Worm (Caenorhabditis elegans) whole organism, late embryonic: ENCODE results near the gene daf-10.

ENCODE experiments used
- C38D4.7 ChIP-seq: fragments of 200-800 bp; sonication (Bioruptor generic); optimal IDR thresholded peaks from 2 replicates; lab custom pipeline; 2018; ENCODE audit warnings: mild to moderate bottlenecking, missing genetic modification characterization, moderate library complexity, missing compliant biosample characterization
- K02D7.2 ChIP-seq: sonication (generic microtip); optimal IDR thresholded peaks from 2 replicates; lab custom pipeline; 2017; ENCODE audit warnings: mild to moderate bottlenecking, missing genetic modification characterization, missing compliant biosample characterization
- K09A11.1 ChIP-seq: sonication (generic microtip); optimal IDR thresholded peaks from 2 replicates; lab custom pipeline; 2017; ENCODE audit warnings: antibody characterized with exemption, mild to moderate bottlenecking, missing genetic modification characterization, missing compliant biosample characterization; ENCODE audit not compliant: insufficient read depth
- ama-1 ChIP-seq: fragments of 150-350 bp; optimal IDR thresholded peaks from 2 replicates; lab custom pipeline; 2014
- ceh-18 ChIP-seq: sonication (generic microtip); optimal IDR thresholded peaks from 2 replicates; lab custom pipeline; 2016; ENCODE audit warnings: missing genetic modification characterization, missing compliant biosample characterization
- ceh-19 ChIP-seq: fragments of 200-800 bp; sonication (Bioruptor generic); optimal IDR thresholded peaks from 2 replicates; lab custom pipeline; 2018; ENCODE audit warnings: mild to moderate bottlenecking, missing genetic modification characterization, missing compliant biosample characterization
- ceh-31 ChIP-seq: sonication (generic microtip); optimal IDR thresholded peaks from 2 replicates; lab custom pipeline; 2016; ENCODE audit warnings: missing genetic modification characterization, missing compliant biosample characterization
- ceh-34 ChIP-seq: sonication (generic microtip); optimal IDR thresholded peaks from 2 replicates; lab custom pipeline; 2016; ENCODE audit warnings: mild to moderate bottlenecking, missing genetic modification characterization, missing compliant biosample characterization
- ceh-45 ChIP-seq: fragments of 200-800 bp; sonication (Bioruptor generic); IDR thresholded peaks from 2 replicates; pipeline ENCODE4 v1.3.6; 2022; ENCODE audit warnings: missing genetic modification reagents, missing genetic modification characterization, missing compliant biosample characterization
- ceh-6 ChIP-seq: fragments of 200-800 bp; sonication (Bioruptor generic); optimal IDR thresholded peaks from 2 replicates; lab custom pipeline; 2018; ENCODE audit warnings: mild to moderate bottlenecking, missing genetic modification characterization, missing compliant biosample characterization
- ceh-9 ChIP-seq: sonication (generic microtip); optimal IDR thresholded peaks from 2 replicates; lab custom pipeline; 2016; ENCODE audit warnings: mild to moderate bottlenecking, missing genetic modification characterization, inconsistent platforms, missing compliant biosample characterization
- dve-1 ChIP-seq: sonication (generic microtip); optimal IDR thresholded peaks from 2 replicates; lab custom pipeline; 2017; ENCODE audit warnings: antibody characterized with exemption, mild to moderate bottlenecking, missing genetic modification characterization, missing compliant biosample characterization
- elt-4 ChIP-seq: sonication (generic microtip); optimal IDR thresholded peaks from 2 replicates; lab custom pipeline; 2016; ENCODE audit warnings: missing genetic modification characterization, missing compliant biosample characterization
- ets-4 ChIP-seq: sonication (generic microtip); optimal IDR thresholded peaks from 2 replicates; lab custom pipeline; 2016; ENCODE audit warnings: missing genetic modification characterization, missing compliant biosample characterization
- fax-1 ChIP-seq: sonication (generic microtip); optimal IDR thresholded peaks from 2 replicates; lab custom pipeline; 2016; ENCODE audit warnings: missing genotype, missing genetic modification characterization, missing compliant biosample characterization
- fkh-10 ChIP-seq: fragments of 150-350 bp; optimal IDR thresholded peaks from 2 replicates; lab custom pipeline; 2014; ENCODE audit warnings: missing biosample characterization, missing genetic modification reagents, missing genetic modification characterization
- hlh-13 ChIP-seq: fragments of 200-800 bp; sonication (Bioruptor generic); optimal IDR thresholded peaks from 2 replicates; lab custom pipeline; 2018; ENCODE audit warnings: mild to moderate bottlenecking, missing genetic modification characterization, missing compliant biosample characterization
- hlh-30 ChIP-seq: sonication (generic microtip); optimal IDR thresholded peaks from 2 replicates; lab custom pipeline; 2017; ENCODE audit warnings: antibody characterized with exemption, missing genetic modification characterization, missing compliant biosample characterization; ENCODE audit not compliant: insufficient read depth
- mec-3 ChIP-seq: sonication (generic microtip); optimal IDR thresholded peaks from 2 replicates; lab custom pipeline; 2016; ENCODE audit warnings: borderline replicate concordance, missing genetic modification characterization, missing compliant biosample characterization
- nfya-1 ChIP-seq: sonication (generic microtip); optimal IDR thresholded peaks from 2 replicates; lab custom pipeline; 2017; ENCODE audit warnings: missing genetic modification characterization, mild to moderate bottlenecking, missing compliant biosample characterization, antibody characterized with exemption, moderate library complexity
- npax-4 ChIP-seq: sonication (generic microtip); optimal IDR thresholded peaks from 2 replicates; lab custom pipeline; 2016; ENCODE audit warnings: missing genetic modification characterization, missing compliant biosample characterization
- odd-2 ChIP-seq: sonication (generic microtip); optimal IDR thresholded peaks from 2 replicates; lab custom pipeline; 2017; ENCODE audit warnings: antibody characterized with exemption, mild to moderate bottlenecking, missing genetic modification characterization, missing compliant biosample characterization
- pat-9 ChIP-seq: fragments of 200-800 bp; sonication (Bioruptor generic); optimal IDR thresholded peaks from 2 replicates; lab custom pipeline; 2018; ENCODE audit warnings: mild to moderate bottlenecking, missing genetic modification characterization, moderate library complexity, missing compliant biosample characterization
- pax-1 ChIP-seq: fragments of 150-350 bp; optimal IDR thresholded peaks from 2 replicates; lab custom pipeline; 2014; ENCODE audit warnings: missing biosample characterization, missing genetic modification characterization
- pha-2 ChIP-seq: sonication (generic microtip); optimal IDR thresholded peaks from 2 replicates; lab custom pipeline; 2017; ENCODE audit warnings: mild to moderate bottlenecking, missing genetic modification characterization, missing compliant biosample characterization
- pha-4 ChIP-seq: fragments of 150-350 bp; optimal IDR thresholded peaks from 2 replicates; lab custom pipeline; 2018; ENCODE audit warnings: missing biosample characterization, missing genetic modification reagents, missing genetic modification characterization
- pqm-1 ChIP-seq: sonication (generic microtip); optimal IDR thresholded peaks from 2 replicates; lab custom pipeline; 2016; ENCODE audit warnings: missing genetic modification characterization, missing compliant biosample characterization
- ref-2 ChIP-seq: sonication (generic microtip); optimal IDR thresholded peaks from 2 replicates; lab custom pipeline; 2016; ENCODE audit warnings: missing genetic modification characterization, missing compliant biosample characterization
- rnt-1 ChIP-seq: sonication (generic microtip); optimal IDR thresholded peaks from 2 replicates; lab custom pipeline; 2016; ENCODE audit warnings: missing genetic modification characterization, missing compliant biosample characterization
- sdc-2 ChIP-seq: sonication (generic microtip); optimal IDR thresholded peaks from 2 replicates; lab custom pipeline; 2016; ENCODE audit warnings: missing genotype, missing genetic modification characterization, missing compliant biosample characterization
- ttx-3 ChIP-seq: sonication (generic microtip); optimal IDR thresholded peaks from 2 replicates; lab custom pipeline; 2016; ENCODE audit warnings: missing genetic modification reagents, missing genetic modification characterization, missing compliant biosample characterization
- unc-3 ChIP-seq, 2 experiments: fragments of 200-800 bp in 1 of 2; sonication (Bioruptor generic) in 1 of 2; sonication (generic microtip) in 1 of 2; conservative IDR thresholded peaks in 1 of 2; optimal IDR thresholded peaks in 1 of 2; 2 replicates each; pipeline versions ENCODE4 v1.3.6 to Lab custom; 2016 to 2022; ENCODE audit warnings: missing compliant biosample characterization in 2 of 2, missing genetic modification characterization in 2 of 2, missing genetic modification reagents in 1 of 2
- unc-55 ChIP-seq: sonication (generic microtip); optimal IDR thresholded peaks from 2 replicates; lab custom pipeline; 2017; ENCODE audit warnings: missing biosample characterization, missing genetic modification reagents, missing genetic modification characterization
- unc-86 ChIP-seq: sonication (generic microtip); optimal IDR thresholded peaks from 2 replicates; lab custom pipeline; 2016; ENCODE audit warnings: missing genetic modification characterization, missing compliant biosample characterization
- zip-5 ChIP-seq: sonication (generic microtip); optimal IDR thresholded peaks from 2 replicates; lab custom pipeline; 2016; ENCODE audit warnings: missing genetic modification characterization, missing compliant biosample characterization
- ztf-16 ChIP-seq: sonication (generic microtip); optimal IDR thresholded peaks from 2 replicates; lab custom pipeline; 2017; ENCODE audit warnings: missing genetic modification characterization, missing compliant biosample characterization

The daf-10 gene

DNA sequence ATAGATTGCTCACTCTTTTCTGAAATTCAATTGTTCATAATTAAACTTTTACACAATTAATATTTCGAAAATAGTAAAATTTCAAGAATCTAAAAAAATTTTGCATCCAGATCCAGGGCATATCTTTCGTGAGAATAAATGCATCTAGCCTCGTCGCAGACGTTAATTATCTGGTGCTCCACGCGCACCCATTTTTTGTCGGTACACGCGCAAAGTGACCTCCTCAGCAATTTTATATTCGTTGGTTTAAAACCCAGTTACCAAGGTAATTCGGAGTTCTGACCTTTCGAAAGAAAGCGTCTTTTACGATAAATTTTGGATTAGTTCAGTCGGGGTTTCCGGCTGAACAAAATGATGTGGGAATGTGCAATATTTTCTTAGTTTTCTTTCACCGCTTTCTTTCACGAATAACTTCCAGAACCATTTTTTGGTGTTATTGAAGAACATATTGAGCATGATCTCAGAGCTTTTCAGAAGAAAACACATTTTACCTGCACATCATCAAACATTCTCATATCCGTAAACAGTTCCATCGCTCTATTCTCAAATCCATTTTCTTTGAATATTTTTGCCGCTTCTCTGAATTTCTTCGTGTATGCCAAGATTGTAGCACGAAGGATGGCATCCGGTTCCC, 5.7 kb downstream of the daf-10 start:
- TF ChIP-seq ceh-19 (GFP tag; lab: Kevin White, UChicago) (no peak), ceh-6 (GFP tag; lab: Kevin White, UChicago) (no peak), unc-3 (GFP tag; conservative IDR thresholded peaks at IDR 0.05; lab: Robert Waterston, UW) (no peak), unc-3 (tag; optimal IDR thresholded peaks at IDR 0.05; lab: Kevin White, UChicago) (no peak), ceh-34 (tag; lab: Kevin White, UChicago) (no peak), fax-1 (tag; lab: Kevin White, UChicago) (no peak), pha-2 (tag; lab: Kevin White, UChicago) (no peak), pax-1 (tag; lab: Kevin White, UChicago) (no peak), rnt-1 (tag; lab: Kevin White, UChicago) (no peak), ets-4 (tag; lab: Kevin White, UChicago) (no peak), dve-1 (tag; lab: Kevin White, UChicago) (no peak), sdc-2 (tag; lab: Kevin White, UChicago) (no peak)

DNA sequence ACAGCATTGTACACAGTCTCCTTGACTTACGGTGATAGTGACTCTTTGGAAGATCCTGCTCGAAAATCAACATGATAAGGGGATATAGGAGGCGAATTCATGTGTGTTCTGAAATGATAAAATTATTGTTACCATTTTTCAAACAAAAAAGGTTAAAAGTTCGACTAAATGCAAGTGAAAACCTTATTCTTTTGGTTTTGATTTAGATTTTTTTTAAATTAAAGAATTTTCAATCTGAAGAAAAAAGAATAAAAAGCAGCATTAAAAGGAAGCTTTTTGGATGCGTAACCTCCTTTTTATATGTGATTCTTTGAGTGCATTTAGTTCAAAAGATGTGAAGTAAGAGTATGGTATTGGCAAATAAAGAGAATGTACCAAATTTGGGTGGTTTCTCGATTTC, 10.6 kb downstream of the daf-10 start, which contains the start of gene delm-1:
Gene delm-1 (minus strand): TSS at position 101 of the 400 bp plus-strand sequence.
- TF ChIP-seq pat-9 (tag; lab: Kevin White, UChicago), result no peak
- TF ChIP-seq C38D4.7 (GFP tag; lab: Kevin White, UChicago), result no peak
- no peak for TF ChIP-seq fkh-10
- TF ChIP-seq hlh-13, result no peak
- no peak for TF ChIP-seq unc-86 (tag; lab: Kevin White, UChicago)
- no peak for TF ChIP-seq ceh-9 (tag; lab: Kevin White, UChicago)
- TF ChIP-seq nfya-1 (tag; lab: Kevin White, UChicago), result no peak
- no peak for TF ChIP-seq ama-1 (lab: Kevin White, UChicago)
- no peak for TF ChIP-seq elt-4
- TF ChIP-seq ceh-45 (GFP tag; lab: Robert Waterston, UW), result no peak
- no peak for TF ChIP-seq hlh-30 (tag; lab: Kevin White, UChicago)
- TF ChIP-seq ttx-3 (tag; lab: Kevin White, UChicago), result no peak
- TF ChIP-seq pha-4 (tag; lab: Kevin White, UChicago), result no peak
- no peak for TF ChIP-seq ztf-16 (tag; lab: Kevin White, UChicago)
- TF ChIP-seq mec-3 (tag; lab: Kevin White, UChicago), result no peak
- TF ChIP-seq zip-5 (tag; lab: Kevin White, UChicago), result no peak
- no peak for TF ChIP-seq unc-55 (GFP tag; lab: Kevin White, UChicago)
- no peak for TF ChIP-seq npax-4 (tag; lab: Kevin White, UChicago)
- TF ChIP-seq ceh-6 (GFP tag; lab: Kevin White, UChicago), result no peak

- TF ChIP-seq K09A11.1 (tag; lab: Kevin White, UChicago) (no peak), ets-4 (tag; lab: Kevin White, UChicago) (no peak), ref-2 (tag; lab: Kevin White, UChicago) (no peak), ceh-34 (tag; lab: Kevin White, UChicago) (no peak)
Measured at ce11 chrIV:9130605-9131004, 15.4 kb downstream of the daf-10 start.

DNA sequence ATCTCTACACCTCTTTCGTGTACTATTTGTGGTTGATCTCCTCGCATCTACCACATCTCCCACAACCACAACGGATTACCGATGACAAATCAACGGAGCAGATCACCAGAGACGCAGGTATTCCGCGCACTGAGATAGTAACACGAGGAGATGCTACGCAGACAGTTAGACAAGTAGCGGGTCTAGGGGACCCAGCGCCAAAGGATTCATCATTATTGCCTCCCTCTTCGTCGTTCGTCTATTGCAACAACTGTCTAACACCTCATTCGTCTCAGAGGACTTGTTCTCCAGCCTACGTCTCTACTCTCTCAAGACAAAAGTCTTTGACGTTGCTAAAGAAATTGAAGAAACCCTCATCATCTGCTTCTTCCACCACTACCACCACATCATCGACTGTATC, 24.5 kb downstream of the daf-10 start:
- TF ChIP-seq ceh-31 (tag; lab: Kevin White, UChicago), result no peak
- no peak for TF ChIP-seq sdc-2 (tag; lab: Kevin White, UChicago)
- TF ChIP-seq ztf-16 (tag; lab: Kevin White, UChicago), result no peak
- peak; percentile 25 for TF ChIP-seq ceh-18 (tag; lab: Kevin White, UChicago)
- peak; percentile 11 for TF ChIP-seq rnt-1 (tag; lab: Kevin White, UChicago)
- no peak for TF ChIP-seq K02D7.2
- no peak for TF ChIP-seq pqm-1 (tag; lab: Kevin White, UChicago)
- no peak for TF ChIP-seq K09A11.1 (tag; lab: Kevin White, UChicago)
- peak; percentile 9 for TF ChIP-seq unc-55 (GFP tag; lab: Kevin White, UChicago)
- peak; percentile 31 for TF ChIP-seq ref-2 (tag; lab: Kevin White, UChicago)
- no peak for TF ChIP-seq ceh-9 (tag; lab: Kevin White, UChicago)
- no peak for TF ChIP-seq odd-2
